Fruit fly (Drosophila melanogaster) Kc167 (cell line): ENCODE data around the gene EMC6.

Experiments used
- Myc ChIP-seq: fragments of >200 bp; optimal IDR thresholded peaks from 2 replicates; lab custom pipeline; 2017; ENCODE audit warnings: missing external identifiers
- Sin3A ChIP-seq: fragments of >200 bp; optimal IDR thresholded peaks from 2 replicates; lab custom pipeline; 2018; ENCODE audit warnings: missing external identifiers
- h ChIP-seq: fragments of >200 bp; optimal IDR thresholded peaks from 3 replicates; lab custom pipeline; 2018; ENCODE audit warnings: missing external identifiers
- insv ChIP-seq: fragments of >200 bp; optimal IDR thresholded peaks from 3 replicates; lab custom pipeline; 2018; ENCODE audit warnings: missing external identifiers
- psq ChIP-seq: fragments of >200 bp; optimal IDR thresholded peaks from 2 replicates; lab custom pipeline; 2017; ENCODE audit warnings: missing external identifiers
- ttk ChIP-seq: sonication (Bioruptor generic); optimal IDR thresholded peaks from 2 replicates; lab custom pipeline; 2017; ENCODE audit warnings: missing external identifiers

Gene EMC6

DNA sequence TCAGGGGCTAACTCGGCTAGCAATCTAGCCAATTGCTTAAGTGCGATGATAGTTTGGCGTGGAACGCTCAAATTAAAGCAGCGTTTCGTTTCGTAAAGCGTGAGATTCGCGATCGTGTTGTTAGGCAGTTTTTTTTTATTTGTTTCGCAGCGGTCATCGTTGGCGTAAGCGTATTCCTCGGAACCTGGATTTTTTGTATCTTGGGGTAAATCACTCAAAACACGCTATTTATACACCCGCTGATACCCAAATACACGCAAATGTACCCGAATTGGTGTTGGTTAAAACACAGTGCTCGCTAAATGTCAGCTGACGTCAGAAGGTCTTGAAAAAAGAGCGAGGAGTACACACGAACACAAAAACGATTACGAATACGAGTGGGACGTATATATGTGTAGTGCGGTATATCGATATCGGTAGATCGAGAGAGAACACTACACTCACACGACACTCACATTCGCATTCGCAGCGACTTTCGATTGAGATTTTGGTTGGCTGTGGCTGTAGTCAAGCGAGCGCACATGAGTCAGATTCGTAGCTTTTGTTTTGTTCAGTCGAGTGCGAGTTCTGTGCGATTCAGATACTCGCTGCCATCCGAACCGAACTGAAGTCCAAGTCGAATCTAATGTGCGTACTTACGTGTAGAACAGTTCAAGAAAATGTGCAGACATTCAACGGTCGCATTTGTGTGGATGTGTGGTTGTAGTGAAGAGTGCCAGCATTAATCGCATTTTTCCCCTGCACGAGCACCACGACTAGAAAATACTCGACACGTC is 25.1 kb upstream of the EMC6 start:
- TF ChIP-seq insv (no peak), h (lab: Kevin White, UChicago) (no peak), Myc (lab: Kevin White, UChicago) (no peak), psq (lab: Kevin White, UChicago) (no peak), ttk (lab: Kevin White, UChicago) (no peak), Sin3A (lab: Kevin White, UChicago) (no peak)

- TF ChIP-seq Myc (lab: Kevin White, UChicago): no peak
- TF ChIP-seq Sin3A (lab: Kevin White, UChicago): no peak
- no peak for TF ChIP-seq psq (lab: Kevin White, UChicago)
- TF ChIP-seq h (lab: Kevin White, UChicago): no peak
- no peak for TF ChIP-seq ttk (lab: Kevin White, UChicago)
- TF ChIP-seq insv: no peak
Observed at dm6 chr3R:25049383-25049741, 24.5 kb upstream of the EMC6 start, which contains the start of gene CG11791. CG11791 (plus strand) TSS chr3R:25049616.

- TF ChIP-seq Sin3A (lab: Kevin White, UChicago) (no peak), insv (no peak), h (lab: Kevin White, UChicago) (no peak), ttk (lab: Kevin White, UChicago) (no peak), psq (lab: Kevin White, UChicago) (no peak), Myc (lab: Kevin White, UChicago) (no peak)
Observed at dm6 chr3R:25047504-25047903, 22.7 kb upstream of the EMC6 start, which contains the start of gene CG11790. CG11790 (plus strand) TSS chr3R:25047706.

DNA sequence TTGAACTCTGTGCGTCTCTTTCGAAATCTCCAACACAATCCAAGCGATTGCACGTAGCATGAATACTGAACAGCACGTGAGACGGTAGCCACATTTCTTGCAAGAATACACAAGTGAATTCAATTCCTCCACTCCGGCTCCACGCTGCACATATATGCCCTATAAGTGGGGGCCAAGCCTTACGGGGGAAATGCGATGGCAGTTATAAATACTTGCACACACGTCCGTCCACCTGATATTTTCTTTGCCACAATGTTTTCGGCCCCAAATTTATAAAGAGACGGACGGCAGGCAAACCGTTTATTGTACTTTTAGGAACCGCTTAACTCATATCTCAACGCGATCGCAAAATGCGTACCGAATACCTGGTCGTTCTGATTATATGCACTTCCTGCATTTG is 21.2 kb upstream of the EMC6 start, which contains the start of gene CG11786:
CG11786 (plus strand) TSS at position 301 of the 400 bp plus-strand sequence.
- TF ChIP-seq Sin3A (lab: Kevin White, UChicago): no peak
- TF ChIP-seq Myc (lab: Kevin White, UChicago): no peak
- TF ChIP-seq psq (lab: Kevin White, UChicago): no peak
- no peak for TF ChIP-seq insv
- no peak for TF ChIP-seq h (lab: Kevin White, UChicago)
- TF ChIP-seq ttk (lab: Kevin White, UChicago): no peak

DNA sequence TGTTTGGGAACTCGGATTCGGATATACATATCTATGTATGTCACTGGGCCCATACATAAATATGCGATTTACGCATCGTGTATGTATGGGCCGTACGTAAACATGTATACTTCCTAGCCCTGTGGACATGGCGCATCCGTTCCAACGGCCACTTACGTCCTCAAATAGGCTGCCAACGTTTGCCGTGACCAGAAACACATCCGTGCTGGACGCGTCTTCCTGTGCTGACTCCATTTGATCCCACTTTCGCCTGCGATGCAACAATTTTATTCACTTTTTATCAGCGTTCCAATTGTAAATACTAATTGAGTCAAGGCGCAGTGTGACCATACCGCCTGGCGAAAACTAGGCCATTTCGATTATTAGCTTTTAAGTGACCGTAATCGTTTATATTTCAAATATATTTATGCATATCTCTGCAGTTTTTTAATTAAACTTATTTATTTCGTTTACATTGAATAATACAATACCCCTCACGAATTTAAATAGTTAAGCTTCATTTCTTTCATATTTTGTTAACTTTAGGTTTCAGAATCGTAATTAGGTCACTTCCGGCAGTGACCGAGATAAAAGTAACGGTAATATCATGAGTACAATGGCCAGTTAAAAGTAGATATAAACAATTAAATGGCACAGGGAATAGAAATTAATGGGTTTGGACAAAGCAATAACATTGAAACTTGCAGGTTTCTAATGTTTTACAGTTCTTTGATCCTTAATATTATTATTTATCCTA is 20.2 kb upstream of the EMC6 start, which contains the start of gene 5PtaseI:
5PtaseI (minus strand) TSS at position 336 of the 736 bp plus-strand sequence.
- TF ChIP-seq insv (no peak), psq (lab: Kevin White, UChicago) (no peak), h (lab: Kevin White, UChicago) (no peak), Myc (lab: Kevin White, UChicago) (no peak), ttk (lab: Kevin White, UChicago) (no peak), Sin3A (lab: Kevin White, UChicago) (no peak)

- TF ChIP-seq Myc (lab: Kevin White, UChicago): no peak
- TF ChIP-seq h (lab: Kevin White, UChicago): no peak
- TF ChIP-seq Sin3A (lab: Kevin White, UChicago): no peak
- TF ChIP-seq insv: no peak
- TF ChIP-seq ttk (lab: Kevin White, UChicago): no peak
- TF ChIP-seq psq (lab: Kevin White, UChicago): no peak
Observed at dm6 chr3R:25039028-25039476, 14.2 kb upstream of the EMC6 start, which contains the start of the genes Ythdf and bai. Ythdf (minus strand) TSS chr3R:25039249. bai (plus strand) TSS chr3R:25039374.

dm6 chr3R:25036644-25037043 is 11.8 kb upstream of the EMC6 start, which contains the start of gene CG31115:
CG31115 (plus strand) TSS chr3R:25036944.
- TF ChIP-seq psq (lab: Kevin White, UChicago) (no peak), h (lab: Kevin White, UChicago) (no peak), ttk (lab: Kevin White, UChicago) (no peak), Sin3A (lab: Kevin White, UChicago) (no peak), Myc (lab: Kevin White, UChicago) (no peak), insv (no peak)

- TF ChIP-seq ttk (lab: Kevin White, UChicago): no peak
- no peak for TF ChIP-seq Myc (lab: Kevin White, UChicago)
- TF ChIP-seq psq (lab: Kevin White, UChicago): no peak
- TF ChIP-seq h (lab: Kevin White, UChicago): no peak
- TF ChIP-seq insv: no peak
- no peak for TF ChIP-seq Sin3A (lab: Kevin White, UChicago)
Observed at dm6 chr3R:25033142-25033586, 8.3 kb upstream of the EMC6 start, which contains the start of gene Smg6. Smg6 (minus strand) TSS chr3R:25033465.

- TF ChIP-seq ttk (lab: Kevin White, UChicago) (no peak), h (lab: Kevin White, UChicago) (no peak), Myc (lab: Kevin White, UChicago) (no peak)
Observed at dm6 chr3R:25032686-25033085, 7.9 kb upstream of the EMC6 start.

dm6 chr3R:25027281-25028219 is 2.7 kb upstream of the EMC6 start:
- TF ChIP-seq psq (lab: Kevin White, UChicago): no peak
- TF ChIP-seq Myc (lab: Kevin White, UChicago): no peak
- no peak for TF ChIP-seq insv
- TF ChIP-seq ttk (lab: Kevin White, UChicago): no peak
- TF ChIP-seq h (lab: Kevin White, UChicago): no peak
- TF ChIP-seq Sin3A (lab: Kevin White, UChicago): no peak
